Fruit fly (Drosophila melanogaster) S2 (cell line): ENCODE results near the gene CG17681.

Experiments used
- CG8478 ChIP-seq: fragments of >200 bp; optimal IDR thresholded peaks from 2 replicates; lab custom pipeline; 2018
- CTCF ChIP-seq, 2 experiments: fragments of >200 bp; optimal IDR thresholded peaks; 2 replicates each; lab custom pipeline; 2018

dm6 chr2L:18136427-18136857 is 16.5 kb upstream of the CG17681 start:
- TF ChIP-seq CG8478 (no peak), CTCF (optimal IDR thresholded peaks at IDR 0.05; lab: Kevin White, UChicago) (no peak)
